Fruit fly (Drosophila melanogaster) whole organism, embryonic: Measurements from ENCODE around the gene CG15728.
A peak's percentile ranks its signal among the peaks of the same experiment; 100 is the strongest.

Experiments
- Ada2b ChIP-seq: fragments of 200-800 bp; sonication (Bioruptor generic); IDR thresholded peaks from 2 replicates; pipeline ENCODE4 v1.3.6; 2022; ENCODE audit warnings: missing biosample characterization, missing genetic modification characterization
- CG10209 ChIP-seq: fragments of 200-800 bp; sonication (Bioruptor generic); optimal IDR thresholded peaks from 3 replicates; lab custom pipeline; 2017; ENCODE audit warnings: missing biosample characterization, mild to moderate bottlenecking, missing genetic modification characterization, missing genetic modification reagents
- CG10543 ChIP-seq: fragments of 200-800 bp; sonication (Bioruptor generic); optimal IDR thresholded peaks from 3 replicates; lab custom pipeline; 2017; ENCODE audit warnings: missing biosample characterization, mild to moderate bottlenecking, missing genetic modification characterization, moderate library complexity
- CG10959 ChIP-seq: fragments of 200-800 bp; sonication (Bioruptor generic); IDR thresholded peaks from 2 replicates; pipeline ENCODE4 v1.3.6; 2022; ENCODE audit warnings: missing biosample characterization, missing genetic modification characterization
- CG11456 ChIP-seq: fragments of 200-800 bp; sonication (Bioruptor generic); IDR thresholded peaks from 3 replicates; pipeline ENCODE4 v1.3.6; 2022; ENCODE audit warnings: missing biosample characterization, missing genetic modification characterization
- CG12071 ChIP-seq: fragments of 200-800 bp; sonication (Bioruptor generic); optimal IDR thresholded peaks from 3 replicates; lab custom pipeline; 2018; ENCODE audit warnings: missing biosample characterization, mild to moderate bottlenecking, missing genetic modification characterization
- CG12104 ChIP-seq: fragments of 200-800 bp; sonication (Bioruptor generic); optimal IDR thresholded peaks from 3 replicates; lab custom pipeline; 2016; ENCODE audit warnings: missing biosample characterization, missing genetic modification characterization
- CG12659 ChIP-seq: fragments of 200-800 bp; sonication (Bioruptor generic); optimal IDR thresholded peaks from 3 replicates; lab custom pipeline; 2017; ENCODE audit warnings: mild to moderate bottlenecking, missing biosample characterization, missing genetic modification reagents, missing genetic modification characterization
- CG13424 ChIP-seq: fragments of 200-800 bp; sonication (Bioruptor generic); optimal IDR thresholded peaks from 2 replicates; lab custom pipeline; 2019; ENCODE audit warnings: missing biosample characterization, mild to moderate bottlenecking, missing genetic modification characterization, moderate library complexity
- CG13894 ChIP-seq: fragments of 200-800 bp; sonication (Bioruptor generic); optimal IDR thresholded peaks from 3 replicates; lab custom pipeline; 2018; ENCODE audit warnings: missing biosample characterization, mild to moderate bottlenecking, missing genetic modification characterization, moderate library complexity
- CG14667 ChIP-seq: fragments of 200-800 bp; sonication (Bioruptor generic); IDR thresholded peaks from 2 replicates; pipeline ENCODE4 v1.3.6; 2022; ENCODE audit warnings: missing biosample characterization, missing genetic modification characterization
- CG17359 ChIP-seq: fragments of 200-800 bp; sonication (Bioruptor generic); optimal IDR thresholded peaks from 3 replicates; lab custom pipeline; 2018; ENCODE audit warnings: missing biosample characterization, mild to moderate bottlenecking, missing genetic modification characterization, moderate library complexity
- CG30431 ChIP-seq: fragments of 200-800 bp; sonication (Bioruptor generic); optimal IDR thresholded peaks from 2 replicates; lab custom pipeline; 2017; ENCODE audit warnings: missing biosample characterization, missing genetic modification characterization
- CG34376 ChIP-seq: fragments of 200-800 bp; sonication (Bioruptor generic); optimal IDR thresholded peaks from 2 replicates; lab custom pipeline; 2018; ENCODE audit warnings: missing biosample characterization, mild to moderate bottlenecking, missing genetic modification characterization
- CG4854 ChIP-seq: fragments of 200-800 bp; sonication (Bioruptor generic); optimal IDR thresholded peaks from 2 replicates; lab custom pipeline; 2016; ENCODE audit warnings: missing biosample characterization, missing genetic modification characterization, inconsistent platforms
- CG5245 ChIP-seq: fragments of 200-800 bp; sonication (Bioruptor generic); optimal IDR thresholded peaks from 3 replicates; lab custom pipeline; 2016; ENCODE audit warnings: missing biosample characterization, missing genetic modification characterization
- CG6175 ChIP-seq: fragments of 200-800 bp; sonication (Bioruptor generic); IDR thresholded peaks from 3 replicates; pipeline ENCODE4 v1.3.6; 2022; ENCODE audit warnings: missing biosample characterization, missing genetic modification characterization
- CG6765 ChIP-seq: fragments of 200-800 bp; sonication (Bioruptor generic); optimal IDR thresholded peaks from 3 replicates; lab custom pipeline; 2017; ENCODE audit warnings: missing biosample characterization, mild to moderate bottlenecking, missing genetic modification characterization
- CG6813 ChIP-seq: fragments of 200-800 bp; sonication (Bioruptor generic); optimal IDR thresholded peaks from 2 replicates; lab custom pipeline; 2017; ENCODE audit warnings: missing biosample characterization, missing genetic modification characterization, mild to moderate bottlenecking, moderate library complexity, missing genetic modification reagents
- CG8359 ChIP-seq: fragments of 200-800 bp; sonication (Bioruptor generic); optimal IDR thresholded peaks from 2 replicates; lab custom pipeline; 2017; ENCODE audit warnings: missing biosample characterization, mild to moderate bottlenecking, missing genetic modification characterization, borderline replicate concordance
- CG9727 ChIP-seq: fragments of 200-800 bp; sonication (Bioruptor generic); optimal IDR thresholded peaks from 3 replicates; lab custom pipeline; 2017; ENCODE audit warnings: missing biosample characterization, mild to moderate bottlenecking, missing genetic modification characterization
- Drgx ChIP-seq: fragments of 200-800 bp; sonication (Bioruptor generic); IDR thresholded peaks from 2 replicates; pipeline ENCODE4 v1.3.6; 2022; ENCODE audit warnings: missing biosample characterization, missing genetic modification characterization
- ERR ChIP-seq: fragments of 200-800 bp; sonication (Bioruptor generic); optimal IDR thresholded peaks from 2 replicates; lab custom pipeline; 2016; ENCODE audit warnings: missing biosample characterization, missing genetic modification characterization
- HLH54F ChIP-seq: fragments of 200-800 bp; sonication (Bioruptor generic); optimal IDR thresholded peaks from 3 replicates; lab custom pipeline; 2016; ENCODE audit warnings: missing biosample characterization, missing genetic modification characterization
- Hey ChIP-seq: fragments of 200-800 bp; sonication (Bioruptor generic); optimal IDR thresholded peaks from 3 replicates; lab custom pipeline; 2018; ENCODE audit warnings: missing biosample characterization, mild to moderate bottlenecking, missing genetic modification characterization
- Hr51 ChIP-seq, 2 experiments: fragments of 200-800 bp; sonication (Bioruptor generic); optimal IDR thresholded peaks; 2 replicates in 1 of 2; 3 replicates in 1 of 2; lab custom pipeline; 2016 to 2018; ENCODE audit warnings: missing biosample characterization in 2 of 2, missing genetic modification characterization in 2 of 2, mild to moderate bottlenecking in 1 of 2, moderate library complexity in 1 of 2
- Lim3 ChIP-seq: fragments of 200-800 bp; sonication (Bioruptor generic); IDR thresholded peaks from 2 replicates; pipeline ENCODE4 v1.3.6; 2022; ENCODE audit warnings: missing biosample characterization, missing genetic modification characterization
- Lpt ChIP-seq: fragments of >200 bp; optimal IDR thresholded peaks from 2 replicates; lab custom pipeline; 2018; ENCODE audit warnings: missing biosample characterization, missing genetic modification characterization
- NfI ChIP-seq: fragments of 200-800 bp; sonication (Bioruptor generic); optimal IDR thresholded peaks from 3 replicates; lab custom pipeline; 2018; ENCODE audit warnings: missing biosample characterization, mild to moderate bottlenecking, missing genetic modification characterization, moderate library complexity
- Sox100B ChIP-seq: fragments of 200-800 bp; sonication (Bioruptor generic); optimal IDR thresholded peaks from 3 replicates; lab custom pipeline; 2018; ENCODE audit warnings: missing biosample characterization, mild to moderate bottlenecking, missing genetic modification characterization
- Xbp1 ChIP-seq: fragments of 200-800 bp; sonication (Bioruptor generic); optimal IDR thresholded peaks from 3 replicates; lab custom pipeline; 2016; ENCODE audit warnings: missing biosample characterization, mild to moderate bottlenecking, missing genetic modification characterization
- ab ChIP-seq: fragments of 200-800 bp; sonication (Bioruptor generic); optimal IDR thresholded peaks from 2 replicates; lab custom pipeline; 2016; ENCODE audit warnings: missing biosample characterization, missing genetic modification characterization
- bbx ChIP-seq: fragments of 200-800 bp; sonication (Bioruptor generic); IDR thresholded peaks from 2 replicates; pipeline ENCODE4 v1.3.6; 2022; ENCODE audit warnings: missing biosample characterization, missing genetic modification characterization; ENCODE audit not compliant: partially characterized antibody
- bowl ChIP-seq: fragments of 200-800 bp; sonication (Bioruptor generic); IDR thresholded peaks from 2 replicates; pipeline ENCODE4 v1.3.6; 2022; ENCODE audit warnings: missing biosample characterization, missing genetic modification characterization
- caup ChIP-seq: fragments of 200-800 bp; sonication (Bioruptor generic); optimal IDR thresholded peaks from 3 replicates; lab custom pipeline; 2017; ENCODE audit warnings: missing biosample characterization, mild to moderate bottlenecking, missing genetic modification characterization, moderate library complexity; ENCODE audit not compliant: severe bottlenecking
- gcm ChIP-seq: fragments of 200-800 bp; sonication (Bioruptor generic); optimal IDR thresholded peaks from 2 replicates; lab custom pipeline; 2019; ENCODE audit warnings: missing biosample characterization, mild to moderate bottlenecking, missing genetic modification characterization, moderate library complexity
- hbn ChIP-seq: fragments of 200-800 bp; sonication (Bioruptor generic); IDR thresholded peaks from 2 replicates; pipeline ENCODE4 v1.3.6; 2022; ENCODE audit warnings: missing biosample characterization, missing genetic modification characterization; ENCODE audit not compliant: partially characterized antibody
- hkb ChIP-seq, 2 experiments: fragments of 200-800 bp in 1 of 2; fragments of >200 bp in 1 of 2; sonication (Bioruptor generic) in 1 of 2; IDR thresholded peaks in 1 of 2; optimal IDR thresholded peaks in 1 of 2; 2 replicates each; pipeline versions ENCODE4 v1.3.6 to Lab custom; 2017 to 2022; ENCODE audit warnings: missing biosample characterization in 1 of 2, missing genetic modification characterization in 1 of 2
- kah ChIP-seq: fragments of 200-800 bp; sonication (Bioruptor generic); optimal IDR thresholded peaks from 2 replicates; lab custom pipeline; 2018; ENCODE audit warnings: missing biosample characterization, mild to moderate bottlenecking, missing genetic modification characterization
- lov ChIP-seq, 2 experiments: fragments of 200-800 bp in 1 of 2; fragments of >200 bp in 1 of 2; sonication (Bioruptor generic) in 1 of 2; IDR thresholded peaks in 1 of 2; optimal IDR thresholded peaks in 1 of 2; 2 replicates in 1 of 2; 3 replicates in 1 of 2; pipeline versions ENCODE4 v1.3.6 to Lab custom; 2017 to 2022; ENCODE audit warnings: missing biosample characterization in 1 of 2, missing genetic modification characterization in 1 of 2
- nerfin-2 ChIP-seq: fragments of 200-800 bp; sonication (Bioruptor generic); IDR thresholded peaks from 2 replicates; pipeline ENCODE4 v1.3.6; 2022; ENCODE audit warnings: missing biosample characterization, missing genetic modification characterization; ENCODE audit not compliant: partially characterized antibody
- odd ChIP-seq: fragments of 200-800 bp; sonication (Bioruptor generic); optimal IDR thresholded peaks from 2 replicates; lab custom pipeline; 2017; ENCODE audit warnings: missing biosample characterization, mild to moderate bottlenecking, missing genetic modification characterization
- p53 ChIP-seq: fragments of 200-800 bp; sonication (Bioruptor generic); optimal IDR thresholded peaks from 2 replicates; lab custom pipeline; 2016; ENCODE audit warnings: missing biosample characterization, missing genetic modification characterization
- repo ChIP-seq: fragments of 200-800 bp; sonication (Bioruptor generic); optimal IDR thresholded peaks from 2 replicates; lab custom pipeline; 2016; ENCODE audit warnings: missing biosample characterization, missing genetic modification characterization
- sens-2 ChIP-seq: fragments of 200-800 bp; sonication (Bioruptor generic); IDR thresholded peaks from 2 replicates; pipeline ENCODE4 v1.3.6; 2022; ENCODE audit warnings: missing biosample characterization, missing genetic modification characterization
- sima ChIP-seq: fragments of 200-800 bp; sonication (Bioruptor generic); optimal IDR thresholded peaks from 2 replicates; lab custom pipeline; 2016; ENCODE audit warnings: missing biosample characterization, missing genetic modification characterization
- slou ChIP-seq: fragments of 200-800 bp; sonication (Bioruptor generic); optimal IDR thresholded peaks from 3 replicates; lab custom pipeline; 2016; ENCODE audit warnings: missing biosample characterization, missing genetic modification characterization
- tin ChIP-seq: fragments of 200-800 bp; sonication (Bioruptor generic); optimal IDR thresholded peaks from 3 replicates; lab custom pipeline; 2016; ENCODE audit warnings: missing biosample characterization, missing genetic modification characterization
- tup ChIP-seq: fragments of 200-800 bp; sonication (Bioruptor generic); optimal IDR thresholded peaks from 2 replicates; lab custom pipeline; 2016; ENCODE audit warnings: missing biosample characterization, mild to moderate bottlenecking, missing genetic modification characterization, moderate library complexity

CG15728 gene

DNA sequence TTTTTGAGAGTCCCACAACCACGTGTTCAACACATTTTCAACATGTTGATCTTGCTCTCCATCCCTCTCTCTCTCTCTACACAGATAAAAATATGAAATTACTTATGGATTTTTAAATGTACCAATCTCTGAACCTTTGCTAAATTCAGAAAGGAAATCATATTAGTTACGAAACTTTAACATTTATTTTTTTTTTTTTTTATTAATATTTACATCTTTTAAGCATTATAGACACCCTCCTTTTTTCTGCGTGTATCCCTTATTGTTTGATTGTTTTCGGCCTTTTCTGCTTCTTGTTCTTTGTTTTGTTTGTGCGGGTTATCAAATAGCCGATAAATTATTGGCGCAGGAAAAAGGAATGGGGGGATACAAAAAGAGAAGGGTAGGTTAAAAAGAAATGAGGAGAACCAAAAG, 42.4 kb downstream of the CG15728 start (continued):
- TF ChIP-seq sens-2 (peak; percentile 88), tup (GFP tag; lab: Kevin White, UChicago) (peak; percentile 60), ab (no peak), sima (GFP tag; lab: Kevin White, UChicago) (peak; percentile 57), CG5245 (GFP tag; lab: Kevin White, UChicago) (peak; percentile 88), HLH54F (GFP tag; lab: Kevin White, UChicago) (peak; percentile 73), CG4854 (GFP tag; lab: Kevin White, UChicago) (peak; percentile 81), CG13424 (tag; lab: Kevin White, UChicago) (peak; percentile 98), gcm (peak; percentile 99), Hey (tag; lab: Kevin White, UChicago) (peak; percentile 39), CG34376 (GFP tag; lab: Kevin White, UChicago) (peak; percentile 26), CG14667 (GFP tag; lab: Robert Waterston, UW) (peak; percentile 94), CG10209 (peak; percentile 95), Hr51 (GFP tag; optimal IDR thresholded peaks at IDR 0.05; lab: Kevin White, UChicago) (peak; percentile 84 to 96), CG12659 (GFP tag; lab: Kevin White, UChicago) (peak; percentile 96), Lim3 (peak; percentile 66), hbn (GFP tag; lab: Robert Waterston, UW) (no peak), CG11456 (peak; percentile 96), CG30431 (GFP tag; lab: Kevin White, UChicago) (peak; percentile 86), CG6765 (peak; percentile 90), CG6813 (GFP tag; lab: Kevin White, UChicago) (peak; percentile 95), Lpt (no peak), CG6175 (GFP tag; lab: Robert Waterston, UW) (peak; percentile 92), CG10959 (peak; percentile 96), caup (GFP tag; lab: Kevin White, UChicago) (peak; percentile 94), hkb (optimal IDR thresholded peaks at IDR 0.05; lab: Kevin White, UChicago) (no peak), hkb (GFP tag; IDR thresholded peaks at IDR 0.05; lab: Robert Waterston, UW) (peak; percentile 93), Ada2b (GFP tag; lab: Robert Waterston, UW) (peak; percentile 95), CG12071 (GFP tag; lab: Kevin White, UChicago) (peak; percentile 65), CG12104 (peak; percentile 97), Drgx (GFP tag; lab: Robert Waterston, UW) (peak; percentile 76), CG10543 (GFP tag; lab: Kevin White, UChicago) (peak; percentile 86), CG8359 (GFP tag; lab: Kevin White, UChicago) (peak; percentile 80), NfI (peak; percentile 94), p53 (GFP tag; lab: Kevin White, UChicago) (peak; percentile 11), kah (peak; percentile 95), CG17359 (peak; percentile 97), CG9727 (GFP tag; lab: Kevin White, UChicago) (peak; percentile 97), Sox100B (peak; percentile 94), CG13894 (tag; lab: Kevin White, UChicago) (peak; percentile 96), nerfin-2 (no peak), Xbp1 (GFP tag; lab: Kevin White, UChicago) (peak; percentile 95), ERR (peak; percentile 77), odd (peak; percentile 92), bowl (GFP tag; lab: Robert Waterston, UW) (peak; percentile 69; the same call in 1 of the 2 replicates), bbx (GFP tag; lab: Robert Waterston, UW) (no peak), lov (optimal IDR thresholded peaks at IDR 0.05; lab: Kevin White, UChicago) (no peak), lov (GFP tag; IDR thresholded peaks at IDR 0.05; lab: Robert Waterston, UW) (peak; percentile 94), slou (GFP tag; lab: Kevin White, UChicago) (peak; percentile 84), repo (peak; percentile 47), tin (GFP tag; lab: Kevin White, UChicago) (peak; percentile 96)
